Worm (Caenorhabditis elegans): ENCODE results near the gene B0403.5.

B0403.5 gene

DNA sequence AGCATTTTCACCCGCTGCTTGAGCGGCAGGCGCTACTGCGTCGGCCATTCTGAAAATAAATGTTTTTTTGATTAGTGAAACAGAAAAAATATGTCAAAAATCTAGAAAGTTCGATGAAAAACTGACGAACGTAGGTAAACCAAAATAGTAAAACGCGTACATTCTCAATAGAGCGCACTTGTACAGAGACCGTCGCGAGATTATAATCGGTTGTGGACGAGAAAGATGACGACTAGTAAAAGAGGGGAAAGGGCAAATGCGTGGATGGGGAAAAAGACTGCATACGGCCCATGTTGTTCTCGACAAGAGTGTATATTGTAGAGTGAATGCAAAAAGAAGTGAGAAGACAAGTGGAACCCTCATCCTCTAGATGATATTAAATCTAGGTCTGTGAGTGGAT is 42.8 kb downstream of the B0403.5 start, which contains the start of gene C36B7.6 (continued):
- TF ChIP-seq nhr-102 (tag; optimal IDR thresholded peaks at IDR 0.05), result no peak
- TF ChIP-seq mep-1 (tag; optimal IDR thresholded peaks at IDR 0.05), result no peak
- no peak for TF ChIP-seq lin-29 (GFP tag; IDR thresholded peaks at IDR 0.05)
- TF ChIP-seq pha-4 (GFP tag; IDR thresholded peaks at IDR 0.05), result no peak
- peak; percentile 55 for TF ChIP-seq pha-4 (tag; optimal IDR thresholded peaks at IDR 0.05)
- TF ChIP-seq spr-1 (tag; optimal IDR thresholded peaks at IDR 0.05), result no peak
- TF ChIP-seq nhr-6 (tag; optimal IDR thresholded peaks at IDR 0.05), result no peak
- TF ChIP-seq daf-8 (GFP tag; IDR thresholded peaks at IDR 0.05), result no peak
- TF ChIP-seq mes-2 (tag; optimal IDR thresholded peaks at IDR 0.05; ENCODE audit: poor library complexity, severe bottlenecking), result no peak
- no peak for TF ChIP-seq lin-13 (GFP tag; optimal IDR thresholded peaks at IDR 0.05)

DNA sequence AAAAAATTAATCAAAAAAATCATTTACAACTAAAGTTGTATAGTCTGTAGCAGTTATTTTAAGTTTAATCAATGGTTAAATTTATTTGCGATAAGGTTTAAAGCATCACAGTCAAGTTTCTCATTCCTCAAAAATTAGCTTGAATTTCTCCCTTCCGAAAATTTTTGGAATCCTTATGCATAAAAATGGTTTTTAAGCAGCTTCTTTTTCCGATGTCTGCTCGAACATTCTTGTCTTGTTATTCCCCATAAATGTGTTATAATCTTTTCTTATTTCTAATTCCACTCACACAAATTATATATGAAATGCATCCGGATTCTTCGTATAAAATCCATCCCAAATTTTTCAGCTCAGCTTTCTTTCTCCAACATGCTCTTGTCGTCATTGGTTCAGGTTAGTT is 44.0 kb downstream of the B0403.5 start, which contains the start of gene C36B7.3:
TSS of gene C36B7.3 (plus strand) at position 301 of the 400 bp plus-strand sequence.
- no peak for TF ChIP-seq unc-62 (GFP tag; optimal IDR thresholded peaks at IDR 0.05 in 1 of 2)
- TF ChIP-seq unc-62 (tag; optimal IDR thresholded peaks at IDR 0.05), result no peak
- no peak for TF ChIP-seq ctbp-1 (GFP tag; IDR thresholded peaks at IDR 0.05)
- no peak for TF ChIP-seq daf-19 (GFP tag; conservative IDR thresholded peaks at IDR 0.05)
- no peak for TF ChIP-seq ztf-7 (tag; optimal IDR thresholded peaks at IDR 0.05)
- no peak for TF ChIP-seq madf-5 (GFP tag; IDR thresholded peaks at IDR 0.05)
- TF ChIP-seq zip-2 (tag; optimal IDR thresholded peaks at IDR 0.05), result no peak

DNA sequence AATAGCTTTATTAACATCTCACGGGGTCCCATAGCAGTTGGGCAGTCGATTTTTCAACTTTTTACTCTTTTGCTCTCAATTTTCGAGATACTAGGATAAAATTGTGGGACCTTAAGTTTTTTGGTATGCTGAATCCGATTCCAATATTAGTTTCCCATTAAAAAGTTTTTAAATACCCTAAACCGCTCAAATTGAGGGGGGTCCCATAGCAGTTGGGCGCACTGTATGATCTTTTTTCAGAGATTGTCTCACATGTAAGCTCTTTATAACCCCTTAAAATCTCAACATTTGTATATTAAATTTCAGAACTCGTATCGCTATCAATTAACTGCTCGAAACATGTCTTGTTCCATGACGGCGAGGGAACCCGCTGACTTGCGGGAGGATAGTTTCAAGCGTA is 48.6 kb downstream of the B0403.5 start, which contains the start of gene C36B7.2:
TSS of gene C36B7.2 (plus strand) at position 301 of the 400 bp plus-strand sequence.
- TF ChIP-seq daf-12 (tag; optimal IDR thresholded peaks at IDR 0.05) (no peak), mxl-3 (GFP tag; optimal IDR thresholded peaks at IDR 0.05) (no peak), hif-1 (tag; optimal IDR thresholded peaks at IDR 0.05) (no peak), ceh-62 (tag; optimal IDR thresholded peaks at IDR 0.05) (no peak), lin-13 (GFP tag; optimal IDR thresholded peaks at IDR 0.05) (no peak), D1046.2 (GFP tag; IDR thresholded peaks at IDR 0.05) (no peak), F49E8.2 (tag; optimal IDR thresholded peaks at IDR 0.05; ENCODE audit: borderline replicate concordance) (no peak), aha-1 (tag) (peak; percentile 22)
